Worm (Caenorhabditis elegans): ENCODE measurements around the gene rpb-6.

rpb-6 gene

ce11 chrII:10580833-10581232 lies 1.7 kb downstream of the rpb-6 start, which contains the start of gene dap-3:
Gene dap-3 (plus strand): TSS chrII:10581133.
- no peak for TF ChIP-seq dao-5 (tag; optimal IDR thresholded peaks at IDR 0.05)
- TF ChIP-seq him-1 (tag; optimal IDR thresholded peaks at IDR 0.05), result no peak
- TF ChIP-seq W03F9.2 (tag; optimal IDR thresholded peaks at IDR 0.05), result no peak

- no peak for TF ChIP-seq dao-5 (tag; optimal IDR thresholded peaks at IDR 0.05)
- TF ChIP-seq him-1 (tag; optimal IDR thresholded peaks at IDR 0.05), result no peak
- no peak for TF ChIP-seq W03F9.2 (tag; optimal IDR thresholded peaks at IDR 0.05)
Observed at ce11 chrII:10582318-10582717, 3.1 kb downstream of the rpb-6 start, which contains the start of gene mrps-22. Gene mrps-22 (plus strand): TSS chrII:10582618.

ce11 chrII:10584036-10584435 lies 4.9 kb downstream of the rpb-6 start, which contains the start of gene algn-9:
Gene algn-9 (plus strand): TSS chrII:10584336.
- no peak for TF ChIP-seq dao-5 (tag; optimal IDR thresholded peaks at IDR 0.05)
- TF ChIP-seq him-1 (tag; optimal IDR thresholded peaks at IDR 0.05), result no peak
- TF ChIP-seq W03F9.2 (tag; optimal IDR thresholded peaks at IDR 0.05), result no peak

- TF ChIP-seq him-1 (tag; optimal IDR thresholded peaks at IDR 0.05), result no peak
- TF ChIP-seq W03F9.2 (tag; optimal IDR thresholded peaks at IDR 0.05), result no peak
- TF ChIP-seq dao-5 (tag; optimal IDR thresholded peaks at IDR 0.05), result no peak
Observed at ce11 chrII:10587742-10588141, 8.6 kb downstream of the rpb-6 start, which contains the start of gene crn-3. Gene crn-3 (plus strand): TSS chrII:10588042.

- TF ChIP-seq him-1 (tag; optimal IDR thresholded peaks at IDR 0.05) (no peak), W03F9.2 (tag; optimal IDR thresholded peaks at IDR 0.05) (no peak), dao-5 (tag; optimal IDR thresholded peaks at IDR 0.05) (no peak)
Observed at ce11 chrII:10592452-10592851, 13.3 kb downstream of the rpb-6 start, which contains the start of gene crn-5. Gene crn-5 (plus strand): TSS chrII:10592752.

ce11 chrII:10594312-10594711 lies 15.1 kb downstream of the rpb-6 start:
- TF ChIP-seq him-1 (tag; optimal IDR thresholded peaks at IDR 0.05) (no peak), dao-5 (tag; optimal IDR thresholded peaks at IDR 0.05) (no peak), W03F9.2 (tag; optimal IDR thresholded peaks at IDR 0.05) (no peak)

ce11 chrII:10594758-10595157 lies 15.6 kb downstream of the rpb-6 start, which contains the start of gene C14A4.6:
Gene C14A4.6 (minus strand): TSS chrII:10594776.
- no peak for TF ChIP-seq W03F9.2 (tag; optimal IDR thresholded peaks at IDR 0.05)
- no peak for TF ChIP-seq dao-5 (tag; optimal IDR thresholded peaks at IDR 0.05)
- TF ChIP-seq him-1 (tag; optimal IDR thresholded peaks at IDR 0.05), result no peak

- TF ChIP-seq him-1 (tag; optimal IDR thresholded peaks at IDR 0.05), result no peak
- no peak for TF ChIP-seq W03F9.2 (tag; optimal IDR thresholded peaks at IDR 0.05)
- no peak for TF ChIP-seq dao-5 (tag; optimal IDR thresholded peaks at IDR 0.05)
Observed at ce11 chrII:10596462-10596861, 17.3 kb downstream of the rpb-6 start, which contains the start of gene C14A4.7. Gene C14A4.7 (minus strand): TSS chrII:10596562.

ce11 chrII:10598039-10598438 lies 18.9 kb downstream of the rpb-6 start, which contains the start of gene C14A4.8:
Gene C14A4.8 (minus strand): TSS chrII:10598139.
- TF ChIP-seq dao-5 (tag; optimal IDR thresholded peaks at IDR 0.05) (no peak), W03F9.2 (tag; optimal IDR thresholded peaks at IDR 0.05) (no peak), him-1 (tag; optimal IDR thresholded peaks at IDR 0.05) (no peak)

- TF ChIP-seq W03F9.2 (tag; optimal IDR thresholded peaks at IDR 0.05), result no peak
- TF ChIP-seq dao-5 (tag; optimal IDR thresholded peaks at IDR 0.05), result no peak
- TF ChIP-seq him-1 (tag; optimal IDR thresholded peaks at IDR 0.05), result no peak
Observed at ce11 chrII:10598970-10599369, 19.8 kb downstream of the rpb-6 start, which contains the start of gene C14A4.9. Gene C14A4.9 (plus strand): TSS chrII:10599337.

- TF ChIP-seq him-1 (tag; optimal IDR thresholded peaks at IDR 0.05) (no peak), dao-5 (tag; optimal IDR thresholded peaks at IDR 0.05) (no peak), W03F9.2 (tag; optimal IDR thresholded peaks at IDR 0.05) (no peak)
Observed at ce11 chrII:10602184-10602583, 23.0 kb downstream of the rpb-6 start, which contains the start of gene srv-2. Gene srv-2 (minus strand): TSS chrII:10602284.

- no peak for TF ChIP-seq dao-5 (tag; optimal IDR thresholded peaks at IDR 0.05)
- no peak for TF ChIP-seq W03F9.2 (tag; optimal IDR thresholded peaks at IDR 0.05)
- TF ChIP-seq him-1 (tag; optimal IDR thresholded peaks at IDR 0.05), result no peak
Observed at ce11 chrII:10603560-10603959, 24.4 kb downstream of the rpb-6 start.

ce11 chrII:10605512-10605911 lies 26.3 kb downstream of the rpb-6 start, which contains the start of gene taf-13:
Gene taf-13 (minus strand): TSS chrII:10605612.
- no peak for TF ChIP-seq him-1 (tag; optimal IDR thresholded peaks at IDR 0.05)
- TF ChIP-seq dao-5 (tag; optimal IDR thresholded peaks at IDR 0.05), result no peak
- TF ChIP-seq W03F9.2 (tag; optimal IDR thresholded peaks at IDR 0.05), result no peak

- TF ChIP-seq dao-5 (tag; optimal IDR thresholded peaks at IDR 0.05), result no peak
Observed at ce11 chrII:10607238-10607961, 28.2 kb downstream of the rpb-6 start, which contains the start of gene ccm-3. Gene ccm-3 (minus strand): TSS chrII:10607275.

Measured in whole organism, L4/young adult.